Worm (Caenorhabditis elegans): ENCODE results near the gene K02E2.1.
"Not testable (repeated sequence)": the region's sequence is repeated elsewhere in the genome, so short reads cannot be mapped to it uniquely, and the experiment has no call there.

Gene K02E2.1

DNA sequence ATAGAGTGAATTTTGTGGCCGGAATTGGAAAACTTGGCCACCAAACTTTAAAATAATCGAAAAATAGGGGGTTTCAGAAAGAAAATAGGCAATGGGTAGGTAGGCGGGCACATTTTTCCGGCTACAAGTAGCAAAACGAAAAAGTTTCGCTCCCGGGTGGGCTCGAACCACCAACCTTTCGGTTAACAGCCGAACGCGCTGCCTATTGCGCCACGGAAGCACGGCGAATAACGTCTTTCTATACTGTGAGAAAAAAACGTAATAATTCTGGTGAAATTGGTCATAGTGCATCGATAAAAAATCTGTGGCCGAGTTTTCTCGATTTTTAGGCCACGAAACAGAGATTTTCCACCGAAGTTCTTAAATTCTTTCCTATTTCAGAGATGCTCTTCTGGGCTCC lies 913 bp upstream of the K02E2.1 start:
- TF ChIP-seq ztf-11 (tag; optimal IDR thresholded peaks at IDR 0.05) = no peak
- no peak for TF ChIP-seq pha-4 (tag; optimal IDR thresholded peaks at IDR 0.05)

DNA sequence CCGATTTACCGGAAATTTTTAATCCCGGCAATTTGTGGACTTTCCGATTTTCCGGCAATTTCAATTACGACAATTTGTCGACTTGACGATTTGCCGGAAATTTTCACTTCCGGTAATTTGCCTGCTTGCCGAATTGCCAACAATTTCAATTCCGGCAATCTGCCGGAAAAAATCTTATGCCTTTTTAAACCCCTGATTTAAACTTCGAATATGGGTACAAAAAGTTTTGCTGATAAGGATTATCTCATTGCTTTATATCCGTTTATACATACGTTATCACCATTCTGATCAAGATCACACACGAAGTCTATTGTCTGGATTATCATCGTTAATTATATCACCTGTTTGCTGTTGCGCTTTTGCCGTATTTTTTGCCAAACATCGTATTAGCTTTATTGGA lies 5.2 kb downstream of the K02E2.1 start, which contains the start of gene grd-11:
Gene grd-11 (plus strand): TSS at position 301 of the 400 bp plus-strand sequence.
- TF ChIP-seq ceh-39 (tag; optimal IDR thresholded peaks at IDR 0.05) = no peak
- TF ChIP-seq snpc-4 (tag; optimal IDR thresholded peaks at IDR 0.05) = no peak

DNA sequence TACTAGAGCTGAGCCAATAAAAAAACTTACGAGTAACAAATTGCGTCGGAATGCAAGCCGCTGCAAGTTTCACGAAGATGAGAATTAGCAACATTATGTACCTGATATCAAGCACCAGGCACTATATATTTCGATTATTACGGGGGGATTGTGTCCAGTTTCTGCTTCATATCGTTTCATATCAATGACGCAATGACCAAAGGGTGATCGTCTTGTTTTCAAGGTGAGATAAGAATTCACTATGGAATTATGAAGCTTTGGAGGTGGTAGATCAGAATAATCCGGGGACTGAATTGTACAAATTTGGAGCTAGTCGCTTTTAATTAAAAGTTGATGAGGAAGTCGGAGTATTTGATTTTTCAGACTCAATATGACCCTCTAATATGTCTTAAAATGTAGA lies 15.5 kb downstream of the K02E2.1 start, which contains the start of gene K02E2.8:
Gene K02E2.8 (minus strand): TSS at position 101 of the 400 bp plus-strand sequence.
- TF ChIP-seq unc-120 (tag; optimal IDR thresholded peaks at IDR 0.05; ENCODE audit: poor library complexity, severe bottlenecking) = no peak
- TF ChIP-seq lin-13 (tag; optimal IDR thresholded peaks at IDR 0.05) = no peak
- TF ChIP-seq hlh-1 (tag; optimal IDR thresholded peaks at IDR 0.05) = no peak
- TF ChIP-seq nhr-237 (tag; optimal IDR thresholded peaks at IDR 0.05) = no peak
- TF ChIP-seq flh-1 (GFP tag; optimal IDR thresholded peaks at IDR 0.05) = no peak
- TF ChIP-seq ceh-39 (tag; optimal IDR thresholded peaks at IDR 0.05) = no peak
- no peak for TF ChIP-seq zip-8 (tag; optimal IDR thresholded peaks at IDR 0.05)
- TF ChIP-seq mls-2 (tag; optimal IDR thresholded peaks at IDR 0.05) = no peak
- no peak for TF ChIP-seq bed-3 (GFP tag; optimal IDR thresholded peaks at IDR 0.05)
- no peak for TF ChIP-seq sptf-1 (tag; optimal IDR thresholded peaks at IDR 0.05)

DNA sequence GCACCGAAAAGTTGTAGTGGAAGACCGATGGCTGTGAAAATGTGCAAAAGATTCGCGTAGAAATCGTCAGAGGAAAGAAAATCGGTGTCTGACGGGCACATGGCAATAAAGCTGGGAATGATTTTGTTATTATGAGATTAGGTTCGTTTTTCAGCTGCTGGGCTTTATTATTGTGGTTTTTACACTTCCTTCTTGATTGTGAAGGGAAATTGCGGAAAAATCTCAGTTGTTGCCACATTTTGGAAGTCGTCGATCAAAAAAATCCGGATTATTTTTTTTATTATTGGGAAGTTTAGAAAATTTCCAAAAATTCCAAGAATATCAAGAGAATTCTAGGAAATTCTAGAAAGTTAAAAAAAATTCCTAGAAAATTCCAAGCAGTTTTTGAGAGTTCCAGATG lies 17.9 kb downstream of the K02E2.1 start, which contains the start of gene srh-177:
Gene srh-177 (minus strand): TSS at position 101 of the 400 bp plus-strand sequence.
- TF ChIP-seq ceh-43 (GFP tag; optimal IDR thresholded peaks at IDR 0.05); unc-120 (tag; optimal IDR thresholded peaks at IDR 0.05; ENCODE audit: poor library complexity, severe bottlenecking); unc-62 (GFP tag; optimal IDR thresholded peaks at IDR 0.05): not testable (repeated sequence)

DNA sequence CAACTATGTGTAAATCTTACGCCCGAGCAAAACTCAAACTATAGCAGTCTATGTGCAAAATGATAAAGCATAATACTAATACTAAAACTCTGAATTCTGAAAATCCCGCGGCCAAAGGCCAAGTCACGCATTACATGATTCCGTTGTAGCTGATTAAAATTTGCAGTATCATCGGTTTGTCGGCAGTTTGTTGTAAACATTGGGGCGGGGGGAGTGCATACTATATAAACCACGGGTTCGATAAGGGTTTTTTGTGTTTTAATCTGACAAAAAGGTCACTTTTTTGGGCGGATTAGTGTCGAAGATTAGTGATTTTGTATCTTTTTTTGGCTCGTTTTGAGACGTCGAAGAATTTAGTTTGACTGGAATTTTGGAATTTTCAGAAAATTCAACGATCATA lies 23.2 kb downstream of the K02E2.1 start:
- TF ChIP-seq ceh-39 (tag; optimal IDR thresholded peaks at IDR 0.05) = no peak
- TF ChIP-seq snpc-4 (tag; optimal IDR thresholded peaks at IDR 0.05) = no peak
- TF ChIP-seq pha-4 (tag; optimal IDR thresholded peaks at IDR 0.05) = no peak
- no peak for TF ChIP-seq nhr-76 (tag; optimal IDR thresholded peaks at IDR 0.05)
- TF ChIP-seq sptf-1 (tag; optimal IDR thresholded peaks at IDR 0.05) = no peak

DNA sequence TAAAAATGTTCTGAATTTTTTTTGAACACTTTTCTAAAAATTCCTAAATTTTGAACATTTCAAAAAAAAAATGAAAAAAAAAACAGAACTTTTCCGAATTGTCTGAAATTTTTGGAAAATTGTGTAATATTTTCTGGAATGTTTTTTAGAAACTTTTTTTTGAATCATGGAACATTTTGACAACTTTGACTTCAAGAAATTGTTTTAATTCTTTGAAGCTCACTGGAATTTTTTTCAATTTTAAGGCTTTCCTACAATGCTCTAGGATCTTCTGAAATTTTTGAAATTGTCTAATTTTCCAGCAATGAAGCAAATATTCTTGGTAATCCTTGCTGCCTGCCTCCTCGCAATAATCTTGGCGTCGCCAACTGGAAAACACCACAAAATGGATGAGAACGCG lies 23.9 kb downstream of the K02E2.1 start, which contains the start of gene ins-35:
Gene ins-35 (plus strand): TSS at position 301 of the 400 bp plus-strand sequence.
- TF ChIP-seq ham-2 (GFP tag; optimal IDR thresholded peaks at IDR 0.05) (no peak), mls-2 (tag; optimal IDR thresholded peaks at IDR 0.05) (no peak), ceh-39 (tag; optimal IDR thresholded peaks at IDR 0.05) (no peak), zip-8 (tag; optimal IDR thresholded peaks at IDR 0.05) (no peak), snpc-4 (tag; optimal IDR thresholded peaks at IDR 0.05) (no peak), mep-1 (tag; optimal IDR thresholded peaks at IDR 0.05) (no peak), unc-120 (tag; optimal IDR thresholded peaks at IDR 0.05; ENCODE audit: poor library complexity, severe bottlenecking) (no peak), pha-4 (tag; optimal IDR thresholded peaks at IDR 0.05) (no peak), mab-5 (tag; optimal IDR thresholded peaks at IDR 0.05) (no peak), lsy-2 (tag; optimal IDR thresholded peaks at IDR 0.05) (no peak), cnd-1 (tag; optimal IDR thresholded peaks at IDR 0.05) (no peak), nhr-12 (tag; optimal IDR thresholded peaks at IDR 0.05) (no peak), sem-2 (GFP tag; optimal IDR thresholded peaks at IDR 0.05) (no peak)

DNA sequence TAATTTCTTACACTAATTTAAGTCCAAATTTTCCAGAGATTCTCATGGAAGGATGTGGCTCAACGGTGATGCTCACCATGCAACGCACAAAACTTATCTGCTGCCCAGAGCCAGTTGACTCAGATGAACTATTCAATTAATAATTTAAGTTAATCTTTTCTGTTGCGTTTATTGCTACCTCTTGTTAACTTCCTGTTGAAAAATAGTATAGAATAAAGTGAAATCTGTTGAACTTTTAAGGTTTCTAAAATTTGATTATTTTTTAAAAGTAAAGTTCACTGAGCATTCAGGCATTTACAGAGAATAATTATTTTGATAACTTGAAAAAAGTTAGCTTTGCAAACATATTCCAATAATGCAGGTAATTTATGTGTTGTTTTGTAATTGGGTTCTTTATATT lies 24.8 kb downstream of the K02E2.1 start:
- TF ChIP-seq pha-4 (tag; optimal IDR thresholded peaks at IDR 0.05) = no peak
- TF ChIP-seq elt-3 (tag; optimal IDR thresholded peaks at IDR 0.05) = no peak
- TF ChIP-seq lin-13 (tag; optimal IDR thresholded peaks at IDR 0.05) = no peak
- TF ChIP-seq zip-8 (tag; optimal IDR thresholded peaks at IDR 0.05) = no peak
- TF ChIP-seq lsy-2 (tag; optimal IDR thresholded peaks at IDR 0.05) = no peak
- no peak for TF ChIP-seq lin-32 (GFP tag; optimal IDR thresholded peaks at IDR 0.05)
- TF ChIP-seq ham-2 (GFP tag; optimal IDR thresholded peaks at IDR 0.05) = no peak
- TF ChIP-seq mep-1 (tag; optimal IDR thresholded peaks at IDR 0.05) = no peak
- TF ChIP-seq elt-1 (tag; optimal IDR thresholded peaks at IDR 0.05; ENCODE audit: borderline replicate concordance, insufficient read depth) = no peak
- no peak for TF ChIP-seq mls-2 (tag; optimal IDR thresholded peaks at IDR 0.05)
- TF ChIP-seq nhr-237 (tag; optimal IDR thresholded peaks at IDR 0.05) = no peak
- TF ChIP-seq M03D4.4 (tag; optimal IDR thresholded peaks at IDR 0.05) = no peak
- no peak for TF ChIP-seq blmp-1 (tag; optimal IDR thresholded peaks at IDR 0.05)
- no peak for TF ChIP-seq tbx-8 (GFP tag; optimal IDR thresholded peaks at IDR 0.05)

All from whole organism, mixed stage, embryonic.